Fruit fly (Drosophila melanogaster) whole organism, embryonic: ENCODE results near the gene stac.

Experiments used
- Aef1 ChIP-seq: fragments of 200-800 bp; sonication (Bioruptor generic); IDR thresholded peaks from 3 replicates; pipeline ENCODE4 v1.3.6; 2022; ENCODE audit warnings: missing biosample characterization, missing genetic modification characterization
- Bgb ChIP-seq: fragments of 200-800 bp; sonication (Bioruptor generic); IDR thresholded peaks from 2 replicates; pipeline ENCODE4 v1.3.6; 2022; ENCODE audit warnings: missing biosample characterization, missing genetic modification characterization; ENCODE audit not compliant: partially characterized antibody
- CG10366 ChIP-seq: fragments of 200-800 bp; sonication (Bioruptor generic); IDR thresholded peaks from 2 replicates; pipeline ENCODE4 v1.3.6; 2022; ENCODE audit warnings: missing biosample characterization, missing genetic modification characterization
- CG10431 ChIP-seq: fragments of 200-800 bp; sonication (Bioruptor generic); optimal IDR thresholded peaks from 3 replicates; lab custom pipeline; 2018; ENCODE audit warnings: missing biosample characterization, mild to moderate bottlenecking, missing genetic modification characterization
- CG11247 ChIP-seq: fragments of 200-800 bp; sonication (Bioruptor generic); IDR thresholded peaks from 2 replicates; pipeline ENCODE4 v1.3.6; 2022; ENCODE audit warnings: missing biosample characterization, missing genetic modification characterization
- CG11723 ChIP-seq: fragments of 200-800 bp; sonication (Bioruptor generic); optimal IDR thresholded peaks from 2 replicates; lab custom pipeline; 2017; ENCODE audit warnings: missing biosample characterization, mild to moderate bottlenecking, missing genetic modification characterization
- CG14441 ChIP-seq: fragments of 200-800 bp; sonication (Bioruptor generic); IDR thresholded peaks from 2 replicates; pipeline ENCODE4 v1.3.6; 2022; ENCODE audit warnings: missing biosample characterization, missing genetic modification characterization
- CG15269 ChIP-seq: fragments of 200-800 bp; sonication (Bioruptor generic); optimal IDR thresholded peaks from 2 replicates; lab custom pipeline; 2018; ENCODE audit warnings: missing biosample characterization, mild to moderate bottlenecking, missing genetic modification characterization, moderate library complexity
- CG15601 ChIP-seq: fragments of 200-800 bp; sonication (Bioruptor generic); optimal IDR thresholded peaks from 3 replicates; lab custom pipeline; 2019; ENCODE audit warnings: missing biosample characterization, mild to moderate bottlenecking, missing genetic modification characterization, moderate library complexity
- CG17186 ChIP-seq: fragments of 200-800 bp; sonication (Bioruptor generic); optimal IDR thresholded peaks from 3 replicates; lab custom pipeline; 2017; ENCODE audit warnings: missing biosample characterization, missing genetic modification reagents, missing genetic modification characterization
- CG18599 ChIP-seq: fragments of 200-800 bp; sonication (Bioruptor generic); optimal IDR thresholded peaks from 3 replicates; lab custom pipeline; 2017; ENCODE audit warnings: missing biosample characterization, missing genetic modification characterization, mild to moderate bottlenecking, moderate library complexity, missing genetic modification reagents
- CG30020 ChIP-seq: fragments of 200-800 bp; optimal IDR thresholded peaks from 2 replicates; lab custom pipeline; 2019; ENCODE audit warnings: missing biosample characterization, mild to moderate bottlenecking, missing genetic modification characterization, moderate library complexity
- CG33557 ChIP-seq: fragments of 200-800 bp; sonication (Bioruptor generic); optimal IDR thresholded peaks from 2 replicates; lab custom pipeline; 2019; ENCODE audit warnings: missing biosample characterization, mild to moderate bottlenecking, missing genetic modification characterization, moderate library complexity
- CG3847 ChIP-seq: fragments of 200-800 bp; sonication (Bioruptor generic); IDR thresholded peaks from 2 replicates; pipeline ENCODE4 v1.3.6; 2022; ENCODE audit warnings: missing biosample characterization, missing genetic modification characterization
- CG43689 ChIP-seq: fragments of 200-800 bp; sonication (Bioruptor generic); IDR thresholded peaks from 2 replicates; pipeline ENCODE4 v1.3.6; 2022; ENCODE audit warnings: missing biosample characterization, missing genetic modification characterization
- CG4424 ChIP-seq: fragments of 200-800 bp; sonication (Bioruptor generic); optimal IDR thresholded peaks from 3 replicates; lab custom pipeline; 2016; ENCODE audit warnings: missing biosample characterization, missing genetic modification characterization
- CG5245 ChIP-seq: fragments of 200-800 bp; sonication (Bioruptor generic); optimal IDR thresholded peaks from 3 replicates; lab custom pipeline; 2016; ENCODE audit warnings: missing biosample characterization, missing genetic modification characterization
- CG6175 ChIP-seq: fragments of 200-800 bp; sonication (Bioruptor generic); IDR thresholded peaks from 3 replicates; pipeline ENCODE4 v1.3.6; 2022; ENCODE audit warnings: missing biosample characterization, missing genetic modification characterization
- CG6689 ChIP-seq: fragments of 200-800 bp; sonication (Bioruptor generic); IDR thresholded peaks from 2 replicates; pipeline ENCODE4 v1.3.6; 2022; ENCODE audit warnings: missing biosample characterization, missing genetic modification characterization
- CG6813 ChIP-seq: fragments of 200-800 bp; sonication (Bioruptor generic); optimal IDR thresholded peaks from 2 replicates; lab custom pipeline; 2017; ENCODE audit warnings: missing biosample characterization, missing genetic modification characterization, mild to moderate bottlenecking, moderate library complexity, missing genetic modification reagents
- CG8924 ChIP-seq: fragments of 200-800 bp; optimal IDR thresholded peaks from 3 replicates; lab custom pipeline; 2019; ENCODE audit warnings: missing biosample characterization, mild to moderate bottlenecking, missing genetic modification characterization, moderate library complexity
- Chrac-16 ChIP-seq: fragments of 200-800 bp; sonication (Bioruptor generic); optimal IDR thresholded peaks from 3 replicates; lab custom pipeline; 2016; ENCODE audit warnings: missing biosample characterization, missing genetic modification characterization
- CkIIα-i1 ChIP-seq: fragments of 200-800 bp; sonication (Bioruptor generic); IDR thresholded peaks from 2 replicates; pipeline ENCODE4 v1.3.6; 2022; ENCODE audit warnings: missing biosample characterization, missing genetic modification characterization
- Dad ChIP-seq: fragments of 200-800 bp; sonication (Bioruptor generic); optimal IDR thresholded peaks from 3 replicates; lab custom pipeline; 2016; ENCODE audit warnings: missing biosample characterization, missing genetic modification characterization
- Dref ChIP-seq: fragments of 200-800 bp; sonication (Bioruptor generic); IDR thresholded peaks from 2 replicates; pipeline ENCODE4 v1.3.6; 2022; ENCODE audit warnings: missing biosample characterization, missing genetic modification characterization
- ERR ChIP-seq: fragments of 200-800 bp; sonication (Bioruptor generic); optimal IDR thresholded peaks from 2 replicates; lab custom pipeline; 2016; ENCODE audit warnings: missing biosample characterization, missing genetic modification characterization
- Gug ChIP-seq: fragments of 200-800 bp; sonication (Bioruptor generic); IDR thresholded peaks from 4 replicates; pipeline ENCODE4 v1.3.6; 2022; ENCODE audit warnings: missing biosample characterization, missing genetic modification characterization
- Hmx ChIP-seq: fragments of 200-800 bp; sonication (Bioruptor generic); optimal IDR thresholded peaks from 2 replicates; lab custom pipeline; 2016; ENCODE audit warnings: missing biosample characterization, missing genetic modification characterization
- Hr3 ChIP-seq: fragments of 200-800 bp; sonication (Bioruptor generic); optimal IDR thresholded peaks from 3 replicates; lab custom pipeline; 2016; ENCODE audit warnings: missing biosample characterization, missing genetic modification characterization
- Hsf ChIP-seq: fragments of 200-800 bp; sonication (Bioruptor generic); optimal IDR thresholded peaks from 3 replicates; lab custom pipeline; 2016; ENCODE audit warnings: missing biosample characterization, missing genetic modification characterization
- Med ChIP-seq: fragments of 200-800 bp; sonication (Bioruptor generic); peaks from one replicate; lab custom pipeline; 2016; ENCODE audit warnings: missing biosample characterization, missing genetic modification characterization, mild to moderate bottlenecking, inconsistent platforms, moderate library complexity
- Meics ChIP-seq: fragments of 200-800 bp; sonication (Bioruptor generic); optimal IDR thresholded peaks from 2 replicates; lab custom pipeline; 2017; ENCODE audit warnings: missing biosample characterization, mild to moderate bottlenecking, missing genetic modification characterization
- Sox102F ChIP-seq: fragments of 200-800 bp; sonication (Bioruptor generic); optimal IDR thresholded peaks from 2 replicates; lab custom pipeline; 2018; ENCODE audit warnings: missing biosample characterization, mild to moderate bottlenecking, missing genetic modification characterization, moderate library complexity
- amos ChIP-seq: fragments of 200-800 bp; sonication (Bioruptor generic); IDR thresholded peaks from 2 replicates; pipeline ENCODE4 v1.3.6; 2022; ENCODE audit warnings: missing biosample characterization, missing genetic modification characterization; ENCODE audit not compliant: partially characterized antibody
- bcd ChIP-seq: fragments of 200-800 bp; sonication (Bioruptor generic); optimal IDR thresholded peaks from 2 replicates; lab custom pipeline; 2017; ENCODE audit warnings: missing biosample characterization, mild to moderate bottlenecking, missing genetic modification characterization
- bsh ChIP-seq, 2 experiments: fragments of 200-800 bp; sonication (Bioruptor generic); optimal IDR thresholded peaks; 2 replicates each; lab custom pipeline; 2017 to 2018; ENCODE audit warnings: mild to moderate bottlenecking in 2 of 2, missing biosample characterization in 2 of 2, missing genetic modification characterization in 2 of 2, moderate library complexity in 1 of 2
- chinmo ChIP-seq: fragments of 200-800 bp; sonication (Bioruptor generic); IDR thresholded peaks from 4 replicates; pipeline ENCODE4 v1.3.6; 2022; ENCODE audit warnings: missing biosample characterization, missing genetic modification characterization; ENCODE audit not compliant: partially characterized antibody
- ci ChIP-seq: fragments of 200-800 bp; sonication (Bioruptor generic); IDR thresholded peaks from 3 replicates; pipeline ENCODE4 v1.3.6; 2022; ENCODE audit warnings: missing biosample characterization, missing genetic modification characterization
- dmrt11E ChIP-seq: fragments of 200-800 bp; sonication (Bioruptor generic); optimal IDR thresholded peaks from 3 replicates; lab custom pipeline; 2018; ENCODE audit warnings: missing biosample characterization, mild to moderate bottlenecking, missing genetic modification characterization, moderate library complexity
- grau ChIP-seq: fragments of 200-800 bp; optimal IDR thresholded peaks from 3 replicates; lab custom pipeline; 2019; ENCODE audit warnings: missing biosample characterization, mild to moderate bottlenecking, missing genetic modification characterization, moderate library complexity
- gsb ChIP-seq: fragments of 200-800 bp; sonication (Bioruptor generic); IDR thresholded peaks from 2 replicates; pipeline ENCODE4 v1.3.6; 2022; ENCODE audit warnings: missing biosample characterization, missing genetic modification characterization
- hkb ChIP-seq, 2 experiments: fragments of 200-800 bp in 1 of 2; fragments of >200 bp in 1 of 2; sonication (Bioruptor generic) in 1 of 2; IDR thresholded peaks in 1 of 2; optimal IDR thresholded peaks in 1 of 2; 2 replicates each; pipeline versions ENCODE4 v1.3.6 to Lab custom; 2017 to 2022; ENCODE audit warnings: missing biosample characterization in 1 of 2, missing genetic modification characterization in 1 of 2
- inv ChIP-seq: fragments of 200-800 bp; sonication (Bioruptor generic); IDR thresholded peaks from 2 replicates; pipeline ENCODE4 v1.3.6; 2022; ENCODE audit warnings: missing biosample characterization, missing genetic modification characterization; ENCODE audit not compliant: partially characterized antibody
- oc ChIP-seq: fragments of 200-800 bp; sonication (Bioruptor generic); optimal IDR thresholded peaks from 2 replicates; lab custom pipeline; 2018; ENCODE audit warnings: missing biosample characterization, mild to moderate bottlenecking, missing genetic modification characterization, moderate library complexity
- pfk ChIP-seq: fragments of 200-800 bp; sonication (Bioruptor generic); optimal IDR thresholded peaks from 2 replicates; lab custom pipeline; 2018; ENCODE audit warnings: missing biosample characterization, mild to moderate bottlenecking, missing genetic modification characterization, moderate library complexity
- pum ChIP-seq: fragments of 200-800 bp; sonication (Bioruptor generic); optimal IDR thresholded peaks from 2 replicates; lab custom pipeline; 2016; ENCODE audit warnings: missing biosample characterization, missing genetic modification characterization
- sna ChIP-seq: fragments of 200-800 bp; sonication (Bioruptor generic); IDR thresholded peaks from 2 replicates; pipeline ENCODE4 v1.3.6; 2022; ENCODE audit warnings: missing biosample characterization, missing genetic modification characterization; ENCODE audit not compliant: partially characterized antibody
- tna ChIP-seq: fragments of 200-800 bp; sonication (Bioruptor generic); IDR thresholded peaks from 2 replicates; pipeline ENCODE4 v1.3.6; 2022; ENCODE audit warnings: missing biosample characterization, missing genetic modification characterization; ENCODE audit not compliant: partially characterized antibody
- ttk ChIP-seq: fragments of 200-800 bp; sonication (Bioruptor generic); IDR thresholded peaks from 2 replicates; pipeline ENCODE4 v2.1.2; 2022; ENCODE audit warnings: missing biosample characterization, missing genetic modification characterization
- z ChIP-seq: fragments of 200-800 bp; sonication (Bioruptor generic); IDR thresholded peaks from 3 replicates; pipeline ENCODE4 v1.3.6; 2022; ENCODE audit warnings: missing biosample characterization, missing genetic modification characterization

Gene stac

DNA sequence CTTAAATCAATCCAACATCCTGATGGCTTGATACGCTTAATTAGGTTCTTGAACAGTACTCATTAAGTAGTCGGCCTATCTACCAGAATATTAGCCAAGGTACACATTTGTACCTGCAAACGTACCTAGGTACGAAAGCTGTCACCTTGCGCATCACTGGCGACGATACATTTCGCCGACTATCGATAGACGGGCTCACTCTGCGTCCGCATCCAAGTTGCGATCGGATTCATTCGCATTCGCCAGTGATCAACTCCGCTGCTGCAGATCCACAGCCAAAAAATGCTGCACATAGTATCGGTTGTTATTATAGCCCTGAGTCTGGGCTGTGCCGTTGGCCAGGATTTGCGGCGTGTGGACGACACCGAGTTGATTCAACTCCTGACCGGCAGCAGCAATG, 8.6 kb upstream of the stac start, which contains the start of gene CG11790 (continued):
- TF ChIP-seq pfk (GFP tag; lab: Kevin White, UChicago) (peak; percentile 8), Sox102F (GFP tag; lab: Kevin White, UChicago) (no peak), CG6689 (no peak), grau (tag; lab: Kevin White, UChicago) (no peak), Dref (peak; percentile 80), Hr3 (GFP tag; lab: Kevin White, UChicago) (no peak), inv (GFP tag; lab: Robert Waterston, UW) (peak; percentile 51; the same call in 1 of the 2 replicates), Hmx (GFP tag; lab: Kevin White, UChicago) (no peak), tna (GFP tag; lab: Robert Waterston, UW) (peak; percentile 73), CG11247 (GFP tag; lab: Robert Waterston, UW) (no peak), bcd (GFP tag; lab: Kevin White, UChicago) (no peak), CkIIα-i1 (GFP tag; lab: Robert Waterston, UW) (no peak), CG15269 (tag; lab: Kevin White, UChicago) (no peak), oc (tag; lab: Kevin White, UChicago) (no peak), Dad (no peak), amos (peak; percentile 75), CG5245 (GFP tag; lab: Kevin White, UChicago) (no peak), CG17186 (peak; percentile 18), CG8924 (no peak), CG10431 (GFP tag; lab: Kevin White, UChicago) (no peak), CG4424 (no peak), Med (GFP tag; lab: Kevin White, UChicago) (peak; percentile 80), ERR (GFP tag; lab: Kevin White, UChicago) (no peak), CG33557 (GFP tag; lab: Kevin White, UChicago) (no peak), Aef1 (no peak), Meics (no peak), CG18599 (GFP tag; lab: Kevin White, UChicago) (no peak), dmrt11E (tag; lab: Kevin White, UChicago) (no peak), Bgb (peak; percentile 87), chinmo (0 out of 4 replicates have a peak, but pooled peaks have one; percentile 42), gsb (no peak), CG15601 (tag; lab: Kevin White, UChicago) (no peak), CG10366 (GFP tag; lab: Robert Waterston, UW) (no peak), pum (GFP tag; lab: Kevin White, UChicago) (no peak), Hsf (GFP tag; lab: Kevin White, UChicago) (no peak), CG43689 (no peak), CG3847 (GFP tag; lab: Robert Waterston, UW) (no peak), CG6175 (GFP tag; lab: Robert Waterston, UW) (no peak), z (GFP tag; lab: Robert Waterston, UW) (no peak), bsh (GFP tag; optimal IDR thresholded peaks at IDR 0.05; lab: Kevin White, UChicago) (no peak), sna (GFP tag; lab: Robert Waterston, UW) (peak; percentile 75), CG6813 (no peak), CG30020 (tag; lab: Kevin White, UChicago) (no peak), Gug (GFP tag; lab: Robert Waterston, UW) (no peak; the same call in 3 of the 4 replicates), ci (peak; percentile 59; the same call in 2 of the 3 replicates), Chrac-16 (no peak), ttk (GFP tag; lab: Robert Waterston, UW) (no peak), hkb (optimal IDR thresholded peaks at IDR 0.05; lab: Kevin White, UChicago) (no peak), hkb (GFP tag; IDR thresholded peaks at IDR 0.05; lab: Robert Waterston, UW) (0 out of 2 replicates have a peak, but pooled peaks have one; percentile 12), CG11723 (GFP tag; lab: Kevin White, UChicago) (no peak), CG14441 (GFP tag; lab: Robert Waterston, UW) (no peak)
